Fruit fly (Drosophila melanogaster) whole organism, wandering third instar larva: ENCODE data around the gene trbl.

Source experiments
- Abd-B ChIP-seq: fragments of >200 bp; optimal IDR thresholded peaks from 2 replicates; lab custom pipeline; 2017; ENCODE audit warnings: missing biosample characterization, missing genetic modification characterization
- CG32264 ChIP-seq: fragments of 200-800 bp; sonication (Bioruptor generic); optimal IDR thresholded peaks from 2 replicates; lab custom pipeline; 2016; ENCODE audit warnings: missing biosample characterization, missing genetic modification characterization
- CG9705 ChIP-seq: fragments of 200-800 bp; sonication (Bioruptor generic); optimal IDR thresholded peaks from 2 replicates; lab custom pipeline; 2018; ENCODE audit warnings: missing biosample characterization, mild to moderate bottlenecking, missing genetic modification characterization
- CrebA ChIP-seq: fragments of 200-800 bp; sonication (Bioruptor generic); optimal IDR thresholded peaks from 2 replicates; lab custom pipeline; 2016; ENCODE audit warnings: missing biosample characterization, mild to moderate bottlenecking, missing genetic modification characterization, borderline replicate concordance
- Dfd ChIP-seq: fragments of >200 bp; optimal IDR thresholded peaks from 2 replicates; lab custom pipeline; 2017; ENCODE audit warnings: missing biosample characterization, missing genetic modification characterization
- Dif ChIP-seq: fragments of 200-275, 200-300 bp; sonication (Bioruptor generic); optimal IDR thresholded peaks from 2 replicates; lab custom pipeline; 2018; ENCODE audit warnings: missing biosample characterization, missing genetic modification characterization; ENCODE audit not compliant: partially characterized antibody
- GATAd ChIP-seq: sonication (Bioruptor generic); optimal IDR thresholded peaks from 2 replicates; lab custom pipeline; 2016; ENCODE audit warnings: missing biosample characterization, missing genetic modification characterization
- HLH106 ChIP-seq: fragments of 200-800 bp; optimal IDR thresholded peaks from 3 replicates; lab custom pipeline; 2019; ENCODE audit warnings: missing biosample characterization, mild to moderate bottlenecking, missing genetic modification characterization, moderate library complexity
- Hnf4 ChIP-seq: fragments of 200-800 bp; sonication (Bioruptor generic); optimal IDR thresholded peaks from 2 replicates; lab custom pipeline; 2016; ENCODE audit warnings: missing biosample characterization, mild to moderate bottlenecking, missing genetic modification characterization
- Hr78 ChIP-seq: fragments of >200 bp; optimal IDR thresholded peaks from 2 replicates; lab custom pipeline; 2017; ENCODE audit warnings: missing biosample characterization, missing genetic modification characterization
- Hr83 ChIP-seq: fragments of 200-300 bp; sonication (Bioruptor generic); optimal IDR thresholded peaks from 2 replicates; lab custom pipeline; 2016; ENCODE audit warnings: missing biosample characterization, mild to moderate bottlenecking, missing genetic modification characterization, moderate library complexity; ENCODE audit not compliant: poor library complexity, severe bottlenecking
- Jra ChIP-seq: sonication (Bioruptor generic); optimal IDR thresholded peaks from 2 replicates; lab custom pipeline; 2016; ENCODE audit warnings: missing biosample characterization, missing genetic modification characterization
- Mio ChIP-seq: sonication (Bioruptor generic); optimal IDR thresholded peaks from 2 replicates; lab custom pipeline; 2016; ENCODE audit warnings: missing biosample characterization, missing genetic modification characterization
- Myc ChIP-seq: fragments of >200 bp; optimal IDR thresholded peaks from 2 replicates; lab custom pipeline; 2017
- N ChIP-seq: fragments of >200 bp; optimal IDR thresholded peaks from 2 replicates; lab custom pipeline; 2018; ENCODE audit warnings: missing biosample characterization, missing external identifiers, missing genetic modification characterization
- OdsH ChIP-seq: fragments of 200-800 bp; sonication (Bioruptor generic); optimal IDR thresholded peaks from 2 replicates; lab custom pipeline; 2016; ENCODE audit warnings: missing biosample characterization, mild to moderate bottlenecking, missing genetic modification characterization
- Rel ChIP-seq, 2 experiments: fragments of 200-800 bp; sonication (Bioruptor generic) in 1 of 2; optimal IDR thresholded peaks; 2 replicates in 1 of 2; 3 replicates in 1 of 2; lab custom pipeline; 2016 to 2019; ENCODE audit warnings: mild to moderate bottlenecking in 2 of 2, missing biosample characterization in 2 of 2, missing genetic modification characterization in 2 of 2, moderate library complexity in 1 of 2
- Sp1 ChIP-seq: fragments of 200-800 bp; sonication (Bioruptor generic); optimal IDR thresholded peaks from 3 replicates; lab custom pipeline; 2019; ENCODE audit warnings: missing biosample characterization, mild to moderate bottlenecking, missing genetic modification characterization, moderate library complexity
- Vsx2 ChIP-seq: fragments of 200-300, 225-300 bp; sonication (Bioruptor generic); optimal IDR thresholded peaks from 2 replicates; lab custom pipeline; 2018; ENCODE audit warnings: missing biosample characterization, missing genetic modification characterization; ENCODE audit not compliant: partially characterized antibody
- br ChIP-seq: fragments of 200-800 bp; sonication (Bioruptor generic); optimal IDR thresholded peaks from 2 replicates; lab custom pipeline; 2016; ENCODE audit warnings: missing biosample characterization, missing genetic modification characterization
- brk ChIP-seq: fragments of 200-800 bp; sonication (Bioruptor generic); optimal IDR thresholded peaks from 2 replicates; lab custom pipeline; 2016; ENCODE audit warnings: missing biosample characterization, mild to moderate bottlenecking, missing genetic modification characterization
- dl ChIP-seq, 2 experiments: fragments of 175-275, 200-275 bp in 1 of 2; fragments of 200-275 bp in 1 of 2; sonication (Bioruptor generic); optimal IDR thresholded peaks; lab custom pipeline; 2018; ENCODE audit warnings: mild to moderate bottlenecking in 2 of 2, missing biosample characterization in 2 of 2, missing genetic modification characterization in 2 of 2, moderate library complexity in 2 of 2; ENCODE audit not compliant: partially characterized antibody in 2 of 2, insufficient read depth in 1 of 2
- dmrt93B ChIP-seq: fragments of 200-800 bp; sonication (Bioruptor generic); optimal IDR thresholded peaks from 2 replicates; lab custom pipeline; 2018; ENCODE audit warnings: missing biosample characterization, mild to moderate bottlenecking, missing genetic modification characterization
- dsf ChIP-seq: sonication (Bioruptor generic); optimal IDR thresholded peaks from 2 replicates; lab custom pipeline; 2016; ENCODE audit warnings: missing biosample characterization, missing genetic modification characterization, borderline replicate concordance
- ey ChIP-seq: fragments of 200-800 bp; sonication (Bioruptor generic); optimal IDR thresholded peaks from 2 replicates; lab custom pipeline; 2016; ENCODE audit warnings: missing biosample characterization, missing genetic modification characterization
- foxo ChIP-seq, 2 experiments: fragments of 200-800 bp; sonication (Bioruptor generic); optimal IDR thresholded peaks; 2 replicates in 1 of 2; 3 replicates in 1 of 2; lab custom pipeline; 2016 to 2017; ENCODE audit warnings: missing biosample characterization in 2 of 2, missing genetic modification characterization in 2 of 2
- fru ChIP-seq: fragments of 200-800 bp; sonication (Bioruptor generic); optimal IDR thresholded peaks from 3 replicates; lab custom pipeline; 2016; ENCODE audit warnings: missing biosample characterization, mild to moderate bottlenecking, missing genetic modification characterization
- h ChIP-seq: fragments of 200-800 bp; sonication (Bioruptor generic); optimal IDR thresholded peaks from 3 replicates; lab custom pipeline; 2016; ENCODE audit warnings: missing biosample characterization, mild to moderate bottlenecking, missing genetic modification characterization
- jim ChIP-seq: fragments of 175-275, 200-325 bp; sonication (Bioruptor generic); optimal IDR thresholded peaks from 2 replicates; lab custom pipeline; 2016; ENCODE audit warnings: missing biosample characterization, mild to moderate bottlenecking, missing genetic modification characterization
- lola ChIP-seq: fragments of >200 bp; optimal IDR thresholded peaks from 2 replicates; lab custom pipeline; 2017; ENCODE audit warnings: missing biosample characterization, missing genetic modification characterization
- pan ChIP-seq: fragments of >200 bp; optimal IDR thresholded peaks from 2 replicates; lab custom pipeline; 2017
- psq ChIP-seq: fragments of 200-800 bp; sonication (Bioruptor generic); optimal IDR thresholded peaks from 3 replicates; lab custom pipeline; 2017; ENCODE audit warnings: missing biosample characterization, mild to moderate bottlenecking, missing genetic modification characterization, moderate library complexity
- rgr ChIP-seq: fragments of 200-800 bp; sonication (Bioruptor generic); optimal IDR thresholded peaks from 3 replicates; lab custom pipeline; 2016; ENCODE audit warnings: missing biosample characterization, mild to moderate bottlenecking, missing genetic modification characterization
- sage ChIP-seq: fragments of 200-800 bp; sonication (Bioruptor generic); optimal IDR thresholded peaks from 2 replicates; lab custom pipeline; 2016; ENCODE audit warnings: missing biosample characterization, mild to moderate bottlenecking, missing genetic modification characterization
- sv ChIP-seq: fragments of 200-800 bp; sonication (Bioruptor generic); optimal IDR thresholded peaks from 3 replicates; lab custom pipeline; 2016; ENCODE audit warnings: missing biosample characterization, missing genetic modification characterization
- tai ChIP-seq: sonication (Bioruptor generic); optimal IDR thresholded peaks from 2 replicates; lab custom pipeline; 2016; ENCODE audit warnings: missing biosample characterization, missing genetic modification characterization
- usp ChIP-seq: fragments of >200 bp; optimal IDR thresholded peaks from 2 replicates; lab custom pipeline; 2017; ENCODE audit warnings: missing biosample characterization, missing genetic modification characterization
- woc ChIP-seq: sonication (Bioruptor generic); optimal IDR thresholded peaks from 2 replicates; lab custom pipeline; 2016; ENCODE audit warnings: missing biosample characterization, mild to moderate bottlenecking, missing genetic modification characterization

The trbl gene

dm6 chr3L:20400515-20400914, 894 bp downstream of the trbl start:
- TF ChIP-seq dl (GFP tag; optimal IDR thresholded peaks at IDR 0.05; lab: Kevin White, UChicago; ENCODE audit: insufficient read depth in 1 of 2, partially characterized antibody in 2 of 2) = no peak

- peak; percentile 89 for TF ChIP-seq ey (GFP tag; lab: Kevin White, UChicago)
- TF ChIP-seq Rel (GFP tag; optimal IDR thresholded peaks at IDR 0.05; lab: Kevin White, UChicago) = peak; percentile 1
- TF ChIP-seq Rel (tag; optimal IDR thresholded peaks at IDR 0.05; lab: Kevin White, UChicago) = peak; percentile 71
- peak; percentile 79 for TF ChIP-seq tai (GFP tag; lab: Kevin White, UChicago)
- peak; percentile 85 for TF ChIP-seq CG9705 (GFP tag; lab: Kevin White, UChicago)
- peak; percentile 91 for TF ChIP-seq OdsH (GFP tag; lab: Kevin White, UChicago)
- peak; percentile 49 for TF ChIP-seq CG32264 (GFP tag; lab: Kevin White, UChicago)
- no peak for TF ChIP-seq Myc (lab: Kevin White, UChicago)
- peak; percentile 91 for TF ChIP-seq h (GFP tag; lab: Kevin White, UChicago)
- peak; percentile 18 for TF ChIP-seq jim
- peak; percentile 80 for TF ChIP-seq br (GFP tag; lab: Kevin White, UChicago)
- TF ChIP-seq dsf (GFP tag; lab: Kevin White, UChicago) = no peak
- no peak for TF ChIP-seq pan (lab: Kevin White, UChicago)
- peak; percentile 82 for TF ChIP-seq Mio (GFP tag; lab: Kevin White, UChicago)
- TF ChIP-seq Dif (GFP tag; lab: Kevin White, UChicago) = no peak
- peak; percentile 78 for TF ChIP-seq dmrt93B (GFP tag; lab: Kevin White, UChicago)
- no peak for TF ChIP-seq N (GFP tag; lab: Kevin White, UChicago)
- TF ChIP-seq Dfd = no peak
- peak; percentile 83 for TF ChIP-seq woc
- no peak for TF ChIP-seq Hr78 (GFP tag; lab: Kevin White, UChicago)
- no peak for TF ChIP-seq CrebA (GFP tag; lab: Kevin White, UChicago)
- TF ChIP-seq dl (GFP tag; optimal IDR thresholded peaks at IDR 0.05; lab: Kevin White, UChicago; ENCODE audit: insufficient read depth in 1 of 2, partially characterized antibody in 2 of 2) = no peak
- TF ChIP-seq usp (GFP tag; lab: Kevin White, UChicago) = no peak
- TF ChIP-seq Jra = peak; percentile 71
- TF ChIP-seq foxo (GFP tag; optimal IDR thresholded peaks at IDR 0.05; lab: Kevin White, UChicago) = peak; percentile 55 to 91
- TF ChIP-seq Hr83 (GFP tag; lab: Kevin White, UChicago) = peak; percentile 70
- peak; percentile 87 for TF ChIP-seq sv (GFP tag; lab: Kevin White, UChicago)
- TF ChIP-seq Hnf4 = peak; percentile 80
- peak; percentile 81 for TF ChIP-seq psq
- TF ChIP-seq brk (GFP tag; lab: Kevin White, UChicago) = peak; percentile 83
- peak; percentile 83 for TF ChIP-seq sage (GFP tag; lab: Kevin White, UChicago)
- peak; percentile 93 for TF ChIP-seq Sp1 (GFP tag; lab: Kevin White, UChicago)
- TF ChIP-seq Vsx2 (GFP tag; lab: Kevin White, UChicago) = no peak
- TF ChIP-seq fru (GFP tag; lab: Kevin White, UChicago) = peak; percentile 90
- TF ChIP-seq HLH106 (tag; lab: Kevin White, UChicago) = peak; percentile 91
- no peak for TF ChIP-seq GATAd (GFP tag; lab: Kevin White, UChicago)
- no peak for TF ChIP-seq lola (GFP tag; lab: Kevin White, UChicago)
- peak; percentile 90 for TF ChIP-seq rgr
- no peak for TF ChIP-seq Abd-B (GFP tag; lab: Kevin White, UChicago)
Measured at dm6 chr3L:20399550-20400109, 1.8 kb downstream of the trbl start.
